Worm (Caenorhabditis elegans) whole organism, mixed stage, embryonic: Measurements from ENCODE around the gene drn-1.

Experiments
- ceh-43 ChIP-seq: fragments of 200-800 bp; sonication (Bioruptor generic); optimal IDR thresholded peaks from 2 replicates; lab custom pipeline; 2018; ENCODE audit warnings: mild to moderate bottlenecking, missing genetic modification characterization, moderate library complexity, missing compliant biosample characterization
- elt-3 ChIP-seq: fragments of 150-350 bp; optimal IDR thresholded peaks from 2 replicates; lab custom pipeline; 2014; ENCODE audit warnings: missing biosample characterization, missing genetic modification characterization
- mab-5 ChIP-seq: fragments of 150-350 bp; optimal IDR thresholded peaks from 2 replicates; lab custom pipeline; 2014; ENCODE audit warnings: missing biosample characterization, missing genetic modification characterization
- nhr-237 ChIP-seq: fragments of 150-350 bp; optimal IDR thresholded peaks from 2 replicates; lab custom pipeline; 2014; ENCODE audit warnings: missing biosample characterization, missing genetic modification characterization
- nhr-28 ChIP-seq: fragments of 150-350 bp; optimal IDR thresholded peaks from 2 replicates; lab custom pipeline; 2014; ENCODE audit warnings: missing biosample characterization, missing genetic modification characterization
- nhr-76 ChIP-seq: sonication (generic microtip); optimal IDR thresholded peaks from 2 replicates; lab custom pipeline; 2017; ENCODE audit warnings: missing biosample characterization, missing genetic modification characterization
- snpc-4 ChIP-seq: fragments of 150-350 bp; optimal IDR thresholded peaks from 2 replicates; lab custom pipeline; 2014; ENCODE audit warnings: missing biosample characterization, missing genetic modification characterization

DNA sequence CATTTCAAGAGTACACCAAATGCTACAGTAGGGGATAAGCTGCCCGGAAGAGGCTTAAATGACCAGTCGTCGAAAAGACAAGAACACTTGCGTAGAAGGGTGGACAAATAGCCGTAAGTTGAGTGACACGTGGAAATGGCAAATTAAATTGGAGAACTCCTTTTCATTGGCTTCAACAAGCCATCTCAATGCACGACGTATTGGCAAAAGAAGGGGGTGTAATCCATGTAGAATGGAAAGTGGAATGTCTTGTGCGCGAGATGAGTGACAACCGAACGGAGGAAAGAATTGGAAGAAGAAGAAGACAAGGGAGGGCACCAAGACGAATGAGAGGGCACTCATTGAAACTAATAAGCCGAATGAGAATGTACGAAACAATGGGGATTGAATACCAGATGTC, 43.0 kb downstream of the drn-1 start:
- TF ChIP-seq elt-3 (tag; lab: Kevin White, UChicago) (no peak), nhr-237 (tag; lab: Kevin White, UChicago) (no peak), mab-5 (tag; lab: Kevin White, UChicago) (no peak), snpc-4 (tag; lab: Kevin White, UChicago) (no peak), nhr-28 (tag; lab: Kevin White, UChicago) (no peak), ceh-43 (GFP tag; lab: Kevin White, UChicago) (no peak), nhr-76 (tag; lab: Kevin White, UChicago) (no peak)
